Fruit fly (Drosophila melanogaster) whole organism, embryonic: Measurements from ENCODE around the gene Ccz1.
A peak's percentile ranks its signal among the peaks of the same experiment; 100 is the strongest.

Source experiments
- CG3726 ChIP-seq: fragments of 200-800 bp; sonication (Bioruptor generic); IDR thresholded peaks from 3 replicates; pipeline ENCODE4, ENCODE4 v1.3.6; 2022; ENCODE audit warnings: missing biosample characterization, missing genetic modification characterization
- tll ChIP-seq, 2 experiments: fragments of 200-800 bp in 1 of 2; fragments of >200 bp in 1 of 2; sonication (Bioruptor generic) in 1 of 2; optimal IDR thresholded peaks; 2 replicates each; lab custom pipeline; 2017 to 2019; ENCODE audit warnings: missing biosample characterization in 2 of 2, missing genetic modification characterization in 2 of 2, mild to moderate bottlenecking in 1 of 2, moderate library complexity in 1 of 2

DNA sequence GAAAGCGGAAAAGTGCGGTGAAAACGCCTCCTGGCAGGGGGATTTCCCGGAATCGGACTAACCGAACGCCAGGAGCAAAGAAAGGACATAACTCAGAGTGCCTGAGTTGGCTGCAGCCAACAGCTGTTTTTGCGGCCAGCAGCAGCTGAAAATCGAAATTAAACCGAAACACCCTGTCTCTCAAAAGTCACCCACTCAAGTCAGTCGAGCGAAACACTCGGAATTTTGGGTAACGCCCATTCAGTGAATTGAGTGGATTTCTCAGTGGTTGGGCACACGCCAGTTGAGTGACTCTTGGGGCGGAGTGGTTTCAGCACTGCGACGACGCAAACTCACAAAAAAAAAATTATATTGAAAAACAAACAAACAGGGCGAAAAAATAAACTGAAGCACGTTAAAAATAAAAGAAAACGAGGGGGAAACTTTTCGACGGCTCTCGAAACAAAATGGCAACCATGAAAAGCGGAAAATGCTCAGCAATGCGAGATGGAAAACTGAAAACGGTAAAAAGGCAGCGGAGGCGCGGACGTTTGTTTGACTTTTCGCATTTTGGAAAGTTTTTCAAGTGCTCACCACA is 20.1 kb downstream of the Ccz1 start:
- TF ChIP-seq CG3726 (GFP tag; lab: Robert Waterston, UW) (no peak), tll (GFP tag; optimal IDR thresholded peaks at IDR 0.05; lab: Kevin White, UChicago) (peak in 1 of 2 experiments; percentile 56)
